Worm (Caenorhabditis elegans) whole organism, L4 larva: ENCODE results near the gene cdc-48.1.

ENCODE experiments used
- F10B5.3 ChIP-seq: sonication (generic microtip); optimal IDR thresholded peaks from 2 replicates; lab custom pipeline; 2016; ENCODE audit warnings: mild to moderate bottlenecking, missing genetic modification characterization, missing compliant biosample characterization
- F37D6.2 ChIP-seq: sonication (generic microtip); optimal IDR thresholded peaks from 2 replicates; lab custom pipeline; 2016; ENCODE audit warnings: mild to moderate bottlenecking, missing genetic modification characterization, missing compliant biosample characterization
- R02D3.7 ChIP-seq: fragments of 150-350 bp; sonication (generic microtip); optimal IDR thresholded peaks from 3 replicates; lab custom pipeline; 2014; ENCODE audit warnings: missing biosample characterization, missing genetic modification characterization
- T20F7.1 ChIP-seq: fragments of 200-800 bp; sonication (Bioruptor generic); optimal IDR thresholded peaks from 2 replicates; lab custom pipeline; 2018; ENCODE audit warnings: mild to moderate bottlenecking, missing genetic modification characterization, missing compliant biosample characterization
- ZK337.2 ChIP-seq: fragments of 200-800 bp; sonication (Bioruptor generic); IDR thresholded peaks from 2 replicates; pipeline ENCODE4 v1.3.6; 2022; ENCODE audit warnings: missing genetic modification reagents, missing genetic modification characterization, missing compliant biosample characterization
- aha-1 ChIP-seq: fragments of 150-350 bp; peaks from one replicate; lab custom pipeline; 2014; ENCODE audit warnings: missing biosample characterization, missing genetic modification characterization
- ceh-44 ChIP-seq: fragments of 200-800 bp; sonication (Bioruptor generic); IDR thresholded peaks from 2 replicates; pipeline ENCODE4 v1.3.6; 2022; ENCODE audit warnings: missing genetic modification reagents, missing genetic modification characterization, missing compliant biosample characterization
- ctbp-1 ChIP-seq: fragments of 200-800 bp; sonication (Bioruptor generic); IDR thresholded peaks from 2 replicates; pipeline ENCODE4 v1.3.6; 2022; ENCODE audit warnings: missing genetic modification reagents, missing genetic modification characterization, missing compliant biosample characterization
- daf-12 ChIP-seq: fragments of 150-350 bp; optimal IDR thresholded peaks from 2 replicates; lab custom pipeline; 2014; ENCODE audit warnings: missing biosample characterization, missing genetic modification reagents, missing genetic modification characterization
- daf-16 ChIP-seq, 3 experiments: sonication (generic microtip); optimal IDR thresholded peaks; 2 replicates each; lab custom pipeline; 2016 to 2017; ENCODE audit warnings: missing genetic modification characterization in 3 of 3, missing genetic modification reagents in 3 of 3, mild to moderate bottlenecking in 2 of 3, missing compliant biosample characterization in 2 of 3, missing biosample characterization in 1 of 3, moderate library complexity in 1 of 3
- dmd-8 ChIP-seq: fragments of 200-800 bp; sonication (Bioruptor generic); IDR thresholded peaks from 2 replicates; pipeline ENCODE4 v1.3.6; 2022; ENCODE audit warnings: missing genetic modification characterization, missing compliant biosample characterization
- dpl-1 ChIP-seq: fragments of 150-350 bp; optimal IDR thresholded peaks from 2 replicates; lab custom pipeline; 2014; ENCODE audit warnings: missing biosample characterization, missing genetic modification reagents, missing genetic modification characterization
- duxl-1 ChIP-seq: sonication (generic microtip); optimal IDR thresholded peaks from 2 replicates; lab custom pipeline; 2016; ENCODE audit warnings: mild to moderate bottlenecking, missing genetic modification characterization, moderate library complexity, missing compliant biosample characterization; ENCODE audit not compliant: poor library complexity
- dve-1 ChIP-seq: sonication (generic microtip); optimal IDR thresholded peaks from 2 replicates; lab custom pipeline; 2017; ENCODE audit warnings: antibody characterized with exemption, mild to moderate bottlenecking, missing genetic modification characterization, missing compliant biosample characterization; ENCODE audit not compliant: insufficient read depth
- egl-43 ChIP-seq: fragments of 200-800 bp; sonication (Bioruptor generic); IDR thresholded peaks from 2 replicates; pipeline ENCODE4 v1.3.6; 2022; ENCODE audit warnings: missing genetic modification reagents, missing genetic modification characterization, missing compliant biosample characterization
- fkh-10 ChIP-seq: fragments of 150-350 bp; optimal IDR thresholded peaks from 2 replicates; lab custom pipeline; 2014; ENCODE audit warnings: missing biosample characterization, missing genetic modification reagents, missing genetic modification characterization
- hif-1 ChIP-seq, 2 experiments: sonication (generic microtip); optimal IDR thresholded peaks; 2 replicates each; lab custom pipeline; 2016 to 2017; ENCODE audit warnings: missing compliant biosample characterization in 2 of 2, missing genetic modification characterization in 2 of 2, missing genetic modification reagents in 2 of 2, missing genotype in 2 of 2, mild to moderate bottlenecking in 1 of 2
- hlh-11 ChIP-seq: fragments of 200-800 bp; sonication (Bioruptor generic); optimal IDR thresholded peaks from 2 replicates; lab custom pipeline; 2018; ENCODE audit warnings: mild to moderate bottlenecking, missing genetic modification characterization, missing compliant biosample characterization
- jun-1 ChIP-seq: fragments of 150-350 bp; optimal IDR thresholded peaks from 2 replicates; lab custom pipeline; 2014; ENCODE audit warnings: missing biosample characterization, missing genetic modification reagents, missing genetic modification characterization
- lin-13 ChIP-seq: fragments of 150-350 bp; optimal IDR thresholded peaks from 2 replicates; lab custom pipeline; 2014; ENCODE audit warnings: missing biosample characterization, missing genetic modification reagents, missing genetic modification characterization
- lin-15B ChIP-seq: fragments of 150-350 bp; sonication (generic microtip); optimal IDR thresholded peaks from 3 replicates; lab custom pipeline; 2014; ENCODE audit warnings: missing biosample characterization, missing genetic modification characterization
- lin-38 ChIP-seq: fragments of 200-800 bp; sonication (Bioruptor generic); IDR thresholded peaks from 2 replicates; pipeline ENCODE4 v1.3.6; 2022; ENCODE audit warnings: missing genetic modification reagents, missing genetic modification characterization, missing compliant biosample characterization
- lin-39 ChIP-seq: fragments of 150-350 bp; optimal IDR thresholded peaks from 2 replicates; lab custom pipeline; 2014; ENCODE audit warnings: missing biosample characterization, missing genetic modification reagents, missing genetic modification characterization
- lsy-2 ChIP-seq, 2 experiments: fragments of 150-350 bp in 1 of 2; sonication (generic microtip) in 1 of 2; optimal IDR thresholded peaks; 2 replicates each; lab custom pipeline; 2014 to 2017; ENCODE audit warnings: missing biosample characterization in 2 of 2, missing genetic modification characterization in 2 of 2
- madf-5 ChIP-seq, 2 experiments: fragments of 200-800 bp; sonication (Bioruptor generic); IDR thresholded peaks; 2 replicates each; pipeline ENCODE4 v1.3.6; 2022; ENCODE audit warnings: missing compliant biosample characterization in 2 of 2, missing genetic modification characterization in 2 of 2
- mes-2 ChIP-seq: sonication (generic microtip); optimal IDR thresholded peaks from 2 replicates; lab custom pipeline; 2016; ENCODE audit warnings: missing genotype, mild to moderate bottlenecking, missing genetic modification characterization, missing compliant biosample characterization; ENCODE audit not compliant: poor library complexity, severe bottlenecking
- mxl-3 ChIP-seq: fragments of 200-800 bp; sonication (Bioruptor generic); optimal IDR thresholded peaks from 2 replicates; lab custom pipeline; 2018; ENCODE audit warnings: mild to moderate bottlenecking, missing genetic modification characterization, missing compliant biosample characterization
- nhr-11 ChIP-seq: fragments of 150-350 bp; optimal IDR thresholded peaks from 2 replicates; lab custom pipeline; 2014; ENCODE audit warnings: missing biosample characterization, missing genetic modification characterization
- nhr-111 ChIP-seq: fragments of 200-800 bp; sonication (Bioruptor generic); optimal IDR thresholded peaks from 2 replicates; lab custom pipeline; 2018; ENCODE audit warnings: mild to moderate bottlenecking, missing genetic modification characterization, missing compliant biosample characterization
- nhr-42 ChIP-seq: fragments of 200-800 bp; sonication (Bioruptor generic); IDR thresholded peaks from 2 replicates; pipeline ENCODE4 v1.3.6; 2022; ENCODE audit warnings: missing genetic modification characterization, missing compliant biosample characterization
- nhr-48 ChIP-seq: sonication (generic microtip); optimal IDR thresholded peaks from 2 replicates; lab custom pipeline; 2016; ENCODE audit warnings: mild to moderate bottlenecking, missing genetic modification characterization, missing compliant biosample characterization
- php-3 ChIP-seq: fragments of 200-800 bp; sonication (Bioruptor generic); IDR thresholded peaks from 2 replicates; pipeline ENCODE4 v1.3.6; 2022; ENCODE audit warnings: missing genetic modification reagents, missing genetic modification characterization, missing compliant biosample characterization
- rbr-2 ChIP-seq: sonication (generic microtip); optimal IDR thresholded peaks from 2 replicates; lab custom pipeline; 2016; ENCODE audit warnings: missing genotype, missing genetic modification characterization, missing compliant biosample characterization
- snpc-4 ChIP-seq: fragments of 150-350 bp; optimal IDR thresholded peaks from 2 replicates; lab custom pipeline; 2014; ENCODE audit warnings: missing biosample characterization, missing genetic modification characterization
- unc-130 ChIP-seq: sonication (generic microtip); optimal IDR thresholded peaks from 2 replicates; lab custom pipeline; 2016; ENCODE audit warnings: missing genetic modification reagents, missing genetic modification characterization, missing compliant biosample characterization
- unc-62 ChIP-seq, 3 experiments: fragments of 150-350 bp in 1 of 3; sonication (generic microtip); optimal IDR thresholded peaks in 2 of 3; peaks in 1 of 3; 1 replicate in 1 of 3; 2 replicates in 2 of 3; lab custom pipeline; 2014 to 2017; ENCODE audit warnings: missing biosample characterization in 3 of 3, missing genetic modification characterization in 3 of 3, missing genetic modification reagents in 3 of 3, missing genotype in 1 of 3
- zag-1 ChIP-seq: fragments of 150-350 bp; optimal IDR thresholded peaks from 2 replicates; lab custom pipeline; 2014; ENCODE audit warnings: missing biosample characterization, missing genetic modification characterization

The cdc-48.1 gene

ce11 chrII:10563368-10563767 is at the start of gene cdc-48.1 (continued):
- peak; percentile 96 for TF ChIP-seq php-3 (GFP tag; lab: Robert Waterston, UW)
- peak; percentile 98 for TF ChIP-seq duxl-1
- TF ChIP-seq lin-15B (tag; lab: Kevin White, UChicago), result peak; percentile 100

- peak; percentile 54 for TF ChIP-seq aha-1 (tag; lab: Kevin White, UChicago)
- TF ChIP-seq zag-1, result no peak
- no peak for TF ChIP-seq R02D3.7 (tag; lab: Kevin White, UChicago)
- TF ChIP-seq T20F7.1, result no peak
- TF ChIP-seq ceh-44 (GFP tag; lab: Robert Waterston, UW), result no peak
These were observed 49.5 kb upstream of the cdc-48.1 start, which contains the start of gene C14A4.12 for ce11 chrII:10612743-10613142. Gene C14A4.12 (plus strand): TSS chrII:10613043.

DNA sequence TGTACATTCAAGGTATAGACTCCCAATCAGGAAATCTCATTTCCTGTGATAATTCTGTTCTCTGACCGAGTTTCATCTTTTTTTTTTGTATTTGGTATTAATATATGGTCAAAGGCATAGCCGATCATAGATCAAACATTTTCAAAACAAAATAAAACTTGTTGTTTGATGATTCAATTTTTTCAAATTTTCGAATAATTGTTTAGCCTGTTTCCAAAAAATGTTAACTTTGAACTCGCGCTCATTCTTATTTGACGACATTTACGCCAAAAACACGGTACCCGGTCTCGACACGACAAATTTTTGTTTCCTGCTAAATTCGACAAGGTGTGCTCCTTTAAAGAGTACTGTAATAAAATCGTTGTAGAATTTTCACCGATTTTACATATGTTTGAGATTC is 45.6 kb upstream of the cdc-48.1 start:
- peak in 1 of 2 experiments; percentile 95 for TF ChIP-seq unc-62 (GFP tag; optimal IDR thresholded peaks at IDR 0.05 in 1 of 2; lab: Kevin White, UChicago)
- TF ChIP-seq unc-62 (tag; optimal IDR thresholded peaks at IDR 0.05; lab: Kevin White, UChicago), result no peak
- TF ChIP-seq mxl-3 (GFP tag; lab: Kevin White, UChicago), result no peak
- TF ChIP-seq madf-5 (GFP tag; IDR thresholded peaks at IDR 0.05; lab: Robert Waterston, UW), result no peak

DNA sequence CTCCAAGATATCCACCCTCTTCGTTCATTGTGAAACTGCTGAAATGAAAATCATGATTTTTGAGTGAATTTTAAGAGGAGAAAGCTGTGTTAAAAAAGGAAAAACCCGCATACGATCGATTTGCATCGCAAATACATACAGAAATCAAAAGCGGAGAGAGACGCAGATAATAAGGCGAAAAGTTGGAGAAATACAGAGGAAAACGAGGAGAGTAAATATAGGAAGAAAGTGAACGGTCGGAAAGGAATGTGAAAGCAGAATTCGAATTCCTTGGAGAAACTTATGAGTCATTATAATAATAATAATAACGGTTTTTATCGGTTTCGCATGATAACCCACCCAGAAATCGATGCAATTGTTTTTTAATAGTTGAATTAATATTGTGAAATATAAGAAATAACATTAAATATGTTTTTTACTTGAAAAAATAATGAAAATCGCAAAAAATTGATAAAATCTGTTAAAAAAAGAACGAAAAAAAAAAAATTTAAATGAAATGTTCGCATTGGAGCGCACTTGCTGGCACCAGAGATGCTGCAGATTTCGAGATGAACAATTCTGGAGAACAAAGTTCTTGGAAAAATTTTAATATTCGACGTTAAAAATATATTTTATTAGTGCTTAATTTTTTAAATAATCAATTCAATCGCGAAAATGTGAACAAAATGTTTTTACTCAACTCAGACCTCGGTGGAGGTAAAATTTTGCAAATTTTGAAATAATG is 44.2 kb upstream of the cdc-48.1 start, which contains the start of gene ccm-3:
TSS of gene ccm-3 (minus strand) at position 38 of the 724 bp plus-strand sequence.
- TF ChIP-seq egl-43 (GFP tag; lab: Robert Waterston, UW) (no peak), T20F7.1 (peak; percentile 44), daf-16 (GFP tag; optimal IDR thresholded peaks at IDR 0.05; lab: Kevin White, UChicago) (no peak), daf-16 (tag; optimal IDR thresholded peaks at IDR 0.05; lab: Kevin White, UChicago) (peak; percentile 14), zag-1 (no peak), lin-38 (peak; percentile 91), lin-39 (tag; lab: Kevin White, UChicago) (no peak), unc-130 (GFP tag; lab: Kevin White, UChicago) (peak; percentile 3), F10B5.3 (no peak), jun-1 (tag; lab: Kevin White, UChicago) (no peak), aha-1 (tag; lab: Kevin White, UChicago) (peak; percentile 69), ctbp-1 (GFP tag; lab: Robert Waterston, UW) (no peak), ZK337.2 (no peak), fkh-10 (GFP tag; lab: Kevin White, UChicago) (peak; percentile 15), nhr-11 (tag; lab: Kevin White, UChicago) (peak; percentile 17), hlh-11 (tag; lab: Kevin White, UChicago) (no peak), dmd-8 (GFP tag; lab: Robert Waterston, UW) (no peak), lsy-2 (tag; optimal IDR thresholded peaks at IDR 0.05; lab: Kevin White, UChicago) (peak in 1 of 2 experiments; percentile 36), nhr-48 (tag; lab: Kevin White, UChicago) (no peak), dpl-1 (peak; percentile 53), nhr-111 (no peak)
- TF ChIP-seq, all 104 proteins: peak for 9

DNA sequence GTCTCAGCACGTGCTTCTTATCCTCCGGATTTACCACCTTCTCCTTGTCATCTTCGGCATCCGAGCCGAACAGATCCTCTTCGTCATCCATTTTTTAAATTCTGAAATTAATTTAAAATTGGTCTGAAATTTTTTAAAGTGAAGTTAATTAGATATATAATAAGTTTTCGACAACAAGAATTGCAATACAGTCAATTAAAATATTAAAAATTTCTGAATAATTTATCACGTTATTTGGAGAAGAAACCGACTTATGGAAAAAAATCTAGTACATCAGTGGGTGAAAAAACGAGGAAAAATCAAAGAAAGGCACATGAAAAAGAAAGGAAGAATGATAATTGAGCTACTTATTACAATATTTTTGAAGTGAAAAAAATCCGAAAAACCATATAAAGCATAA is 42.3 kb upstream of the cdc-48.1 start, which contains the start of gene taf-13:
TSS of gene taf-13 (minus strand) at position 101 of the 400 bp plus-strand sequence.
- TF ChIP-seq aha-1 (tag; lab: Kevin White, UChicago) (no peak), mes-2 (no peak), F37D6.2 (tag; lab: Kevin White, UChicago) (no peak), snpc-4 (tag; lab: Kevin White, UChicago) (no peak), daf-12 (tag; lab: Kevin White, UChicago) (no peak), rbr-2 (tag; lab: Kevin White, UChicago) (no peak), lin-13 (GFP tag; lab: Kevin White, UChicago) (no peak), dve-1 (no peak), hif-1 (tag; optimal IDR thresholded peaks at IDR 0.05; lab: Kevin White, UChicago) (no peak), nhr-42 (no peak)
